Fruit fly (Drosophila melanogaster) whole organism, embryonic: ENCODE results near the gene CG16852.

Experiments used
- Atf6 ChIP-seq: fragments of 200-800 bp; sonication (Bioruptor generic); IDR thresholded peaks from 2 replicates; pipeline ENCODE4 v1.3.6; 2022; ENCODE audit warnings: missing biosample characterization, missing genetic modification characterization
- CG10366 ChIP-seq: fragments of 200-800 bp; sonication (Bioruptor generic); IDR thresholded peaks from 2 replicates; pipeline ENCODE4 v1.3.6; 2022; ENCODE audit warnings: missing biosample characterization, missing genetic modification characterization
- CG11456 ChIP-seq: fragments of 200-800 bp; sonication (Bioruptor generic); IDR thresholded peaks from 3 replicates; pipeline ENCODE4 v1.3.6; 2022; ENCODE audit warnings: missing biosample characterization, missing genetic modification characterization
- CG1529 ChIP-seq: fragments of 200-800 bp; sonication (Bioruptor generic); optimal IDR thresholded peaks from 3 replicates; lab custom pipeline; 2018; ENCODE audit warnings: missing biosample characterization, missing genetic modification characterization
- CG15479 ChIP-seq: fragments of 200-800 bp; sonication (Bioruptor generic); optimal IDR thresholded peaks from 3 replicates; lab custom pipeline; 2019; ENCODE audit warnings: missing biosample characterization, mild to moderate bottlenecking, missing genetic modification characterization, moderate library complexity
- CG15696 ChIP-seq: fragments of 200-800 bp; sonication (Bioruptor generic); optimal IDR thresholded peaks from 2 replicates; lab custom pipeline; 2019; ENCODE audit warnings: missing biosample characterization, mild to moderate bottlenecking, missing genetic modification characterization, moderate library complexity
- CG17359 ChIP-seq: fragments of 200-800 bp; sonication (Bioruptor generic); optimal IDR thresholded peaks from 3 replicates; lab custom pipeline; 2018; ENCODE audit warnings: missing biosample characterization, mild to moderate bottlenecking, missing genetic modification characterization, moderate library complexity
- CG2120 ChIP-seq: fragments of 200-800 bp; sonication (Bioruptor generic); optimal IDR thresholded peaks from 3 replicates; lab custom pipeline; 2016; ENCODE audit warnings: missing biosample characterization, missing genetic modification characterization
- CG4360 ChIP-seq: fragments of 200-800 bp; sonication (Bioruptor generic); IDR thresholded peaks from 2 replicates; pipeline ENCODE4 v1.3.6; 2022; ENCODE audit warnings: missing biosample characterization, missing genetic modification characterization
- CG4730 ChIP-seq: fragments of 200-800 bp; sonication (Bioruptor generic); IDR thresholded peaks from 2 replicates; pipeline ENCODE4 v1.3.6; 2022; ENCODE audit warnings: missing biosample characterization, missing genetic modification characterization
- CG6683 ChIP-seq: fragments of 200-800 bp; sonication (Bioruptor generic); optimal IDR thresholded peaks from 2 replicates; lab custom pipeline; 2017; ENCODE audit warnings: missing biosample characterization, mild to moderate bottlenecking, missing genetic modification characterization, missing genetic modification reagents
- CG6689 ChIP-seq: fragments of 200-800 bp; sonication (Bioruptor generic); IDR thresholded peaks from 2 replicates; pipeline ENCODE4 v1.3.6; 2022; ENCODE audit warnings: missing biosample characterization, missing genetic modification characterization
- CG7271 ChIP-seq: fragments of 200-800 bp; sonication (Bioruptor generic); optimal IDR thresholded peaks from 2 replicates; lab custom pipeline; 2018; ENCODE audit warnings: missing biosample characterization, mild to moderate bottlenecking, missing genetic modification characterization, moderate library complexity
- CG7556 ChIP-seq: fragments of 200-800 bp; sonication (Bioruptor generic); optimal IDR thresholded peaks from 2 replicates; lab custom pipeline; 2017; ENCODE audit warnings: missing biosample characterization, mild to moderate bottlenecking, missing genetic modification characterization
- CG7839 ChIP-seq: fragments of 200-800 bp; sonication (Bioruptor generic); optimal IDR thresholded peaks from 3 replicates; lab custom pipeline; 2018; ENCODE audit warnings: missing biosample characterization, mild to moderate bottlenecking, missing genetic modification characterization, moderate library complexity
- CG9215 ChIP-seq: fragments of 200-800 bp; sonication (Bioruptor generic); IDR thresholded peaks from 2 replicates; pipeline ENCODE4 v1.3.6; 2022; ENCODE audit warnings: missing biosample characterization, missing genetic modification characterization
- Dek ChIP-seq: fragments of 200-800 bp; sonication (Bioruptor generic); optimal IDR thresholded peaks from 3 replicates; lab custom pipeline; 2019; ENCODE audit warnings: missing biosample characterization, mild to moderate bottlenecking, missing genetic modification characterization, moderate library complexity
- Fer2 ChIP-seq: fragments of 200-800 bp; sonication (Bioruptor generic); optimal IDR thresholded peaks from 2 replicates; lab custom pipeline; 2018; ENCODE audit warnings: missing biosample characterization, mild to moderate bottlenecking, missing genetic modification characterization, moderate library complexity
- HHEX ChIP-seq: fragments of 200-800 bp; sonication (Bioruptor generic); optimal IDR thresholded peaks from 3 replicates; lab custom pipeline; 2017; ENCODE audit warnings: missing biosample characterization, mild to moderate bottlenecking, missing genetic modification characterization, missing genetic modification reagents
- Hey ChIP-seq: fragments of 200-800 bp; sonication (Bioruptor generic); optimal IDR thresholded peaks from 3 replicates; lab custom pipeline; 2018; ENCODE audit warnings: missing biosample characterization, mild to moderate bottlenecking, missing genetic modification characterization
- Max ChIP-seq: fragments of 200-800 bp; sonication (Bioruptor generic); optimal IDR thresholded peaks from 2 replicates; lab custom pipeline; 2016; ENCODE audit warnings: missing biosample characterization, mild to moderate bottlenecking, missing genetic modification characterization
- Mrtf ChIP-seq: fragments of 200-800 bp; sonication (Bioruptor generic); IDR thresholded peaks from 3 replicates; pipeline ENCODE4 v1.3.6; 2022; ENCODE audit warnings: missing biosample characterization, missing genetic modification characterization
- Trl ChIP-seq, 3 experiments: fragments of >200 bp in 2 of 3; fragments of 200-800 bp in 1 of 3; sonication (Bioruptor generic) in 1 of 3; optimal IDR thresholded peaks; 2 replicates in 1 of 3; 3 replicates in 2 of 3; lab custom pipeline; 2016 to 2017; ENCODE audit warnings: missing biosample characterization in 1 of 3, missing genetic modification characterization in 1 of 3
- abd-A ChIP-seq: fragments of 200-800 bp; sonication (Bioruptor generic); optimal IDR thresholded peaks from 3 replicates; lab custom pipeline; 2019; ENCODE audit warnings: missing biosample characterization, mild to moderate bottlenecking, missing genetic modification characterization, moderate library complexity
- ac ChIP-seq: fragments of 200-800 bp; sonication (Bioruptor generic); optimal IDR thresholded peaks from 3 replicates; lab custom pipeline; 2017; ENCODE audit warnings: missing biosample characterization, mild to moderate bottlenecking, missing genetic modification characterization
- ara ChIP-seq: fragments of 200-800 bp; sonication (Bioruptor generic); IDR thresholded peaks from 2 replicates; pipeline ENCODE4 v1.3.6; 2022; ENCODE audit warnings: missing biosample characterization, missing genetic modification characterization
- ato ChIP-seq: fragments of 200-800 bp; sonication (Bioruptor generic); IDR thresholded peaks from 2 replicates; pipeline ENCODE4 v1.3.6; 2022; ENCODE audit warnings: missing biosample characterization, missing genetic modification characterization; ENCODE audit not compliant: partially characterized antibody
- bsh ChIP-seq, 2 experiments: fragments of 200-800 bp; sonication (Bioruptor generic); optimal IDR thresholded peaks; 2 replicates each; lab custom pipeline; 2017 to 2018; ENCODE audit warnings: mild to moderate bottlenecking in 2 of 2, missing biosample characterization in 2 of 2, missing genetic modification characterization in 2 of 2, moderate library complexity in 1 of 2
- caup ChIP-seq: fragments of 200-800 bp; sonication (Bioruptor generic); optimal IDR thresholded peaks from 3 replicates; lab custom pipeline; 2017; ENCODE audit warnings: missing biosample characterization, mild to moderate bottlenecking, missing genetic modification characterization, moderate library complexity; ENCODE audit not compliant: severe bottlenecking
- crc ChIP-seq: fragments of 200-800 bp; sonication (Bioruptor generic); optimal IDR thresholded peaks from 2 replicates; lab custom pipeline; 2016; ENCODE audit warnings: missing biosample characterization, missing genetic modification characterization
- croc ChIP-seq: fragments of 200-800 bp; sonication (Bioruptor generic); conservative IDR thresholded peaks from 3 replicates; pipeline ENCODE4 v1.3.6; 2022; ENCODE audit warnings: missing biosample characterization, missing genetic modification characterization
- crp ChIP-seq, 2 experiments: fragments of 200-800 bp; sonication (Bioruptor generic); optimal IDR thresholded peaks; 2 replicates in 1 of 2; 3 replicates in 1 of 2; lab custom pipeline; 2017; ENCODE audit warnings: missing biosample characterization in 2 of 2, missing genetic modification characterization in 2 of 2, mild to moderate bottlenecking in 1 of 2, moderate library complexity in 1 of 2
- da ChIP-seq: fragments of 200-800 bp; sonication (Bioruptor generic); optimal IDR thresholded peaks from 2 replicates; lab custom pipeline; 2016; ENCODE audit warnings: missing biosample characterization, missing genetic modification characterization
- dmrt99B ChIP-seq: fragments of 200-800 bp; sonication (Bioruptor generic); optimal IDR thresholded peaks from 2 replicates; lab custom pipeline; 2018; ENCODE audit warnings: missing biosample characterization, mild to moderate bottlenecking, missing genetic modification characterization, moderate library complexity
- emc ChIP-seq: fragments of 200-800 bp; sonication (Bioruptor generic); optimal IDR thresholded peaks from 2 replicates; lab custom pipeline; 2016; ENCODE audit warnings: missing biosample characterization, missing genetic modification characterization
- gcm2 ChIP-seq: fragments of 200-800 bp; sonication (Bioruptor generic); optimal IDR thresholded peaks from 2 replicates; lab custom pipeline; 2016; ENCODE audit warnings: missing biosample characterization, missing genetic modification characterization
- grau ChIP-seq: fragments of 200-800 bp; optimal IDR thresholded peaks from 3 replicates; lab custom pipeline; 2019; ENCODE audit warnings: missing biosample characterization, mild to moderate bottlenecking, missing genetic modification characterization, moderate library complexity
- hth ChIP-seq: fragments of >200 bp; optimal IDR thresholded peaks from 2 replicates; lab custom pipeline; 2017; ENCODE audit warnings: inconsistent platforms
- insv ChIP-seq, 2 experiments: fragments of 200-800 bp; sonication (Bioruptor generic); optimal IDR thresholded peaks; 3 replicates each; lab custom pipeline; 2016 to 2018; ENCODE audit warnings: missing biosample characterization in 2 of 2, missing genetic modification characterization in 2 of 2
- inv ChIP-seq: fragments of 200-800 bp; sonication (Bioruptor generic); IDR thresholded peaks from 2 replicates; pipeline ENCODE4 v1.3.6; 2022; ENCODE audit warnings: missing biosample characterization, missing genetic modification characterization; ENCODE audit not compliant: partially characterized antibody
- kay ChIP-seq: fragments of 200-800 bp; sonication (Bioruptor generic); optimal IDR thresholded peaks from 2 replicates; lab custom pipeline; 2016; ENCODE audit warnings: missing biosample characterization, missing genetic modification characterization
- mirr ChIP-seq: fragments of 200-800 bp; sonication (Bioruptor generic); optimal IDR thresholded peaks from 3 replicates; lab custom pipeline; 2018; ENCODE audit warnings: missing biosample characterization, mild to moderate bottlenecking, missing genetic modification characterization
- mld ChIP-seq: fragments of 200-800 bp; sonication (Bioruptor generic); IDR thresholded peaks from 3 replicates; pipeline ENCODE4 v1.3.6; 2022; ENCODE audit warnings: missing biosample characterization, missing genetic modification characterization; ENCODE audit not compliant: partially characterized antibody
- p53 ChIP-seq: fragments of 200-800 bp; sonication (Bioruptor generic); optimal IDR thresholded peaks from 2 replicates; lab custom pipeline; 2016; ENCODE audit warnings: missing biosample characterization, missing genetic modification characterization
- seq ChIP-seq: fragments of 200-800 bp; sonication (Bioruptor generic); IDR thresholded peaks from 2 replicates; pipeline ENCODE4 v1.3.6; 2022; ENCODE audit warnings: missing biosample characterization, missing genetic modification characterization
- ssp ChIP-seq: fragments of 200-800 bp; sonication (Bioruptor generic); IDR thresholded peaks from 2 replicates; pipeline ENCODE4 v1.3.6; 2022; ENCODE audit warnings: missing biosample characterization, missing genetic modification characterization
- trh ChIP-seq: fragments of 200-800 bp; sonication (Bioruptor generic); optimal IDR thresholded peaks from 2 replicates; lab custom pipeline; 2016; ENCODE audit warnings: missing biosample characterization, missing genetic modification characterization
- twi ChIP-seq: fragments of 200-800 bp; optimal IDR thresholded peaks from 2 replicates; lab custom pipeline; 2019; ENCODE audit warnings: missing biosample characterization, mild to moderate bottlenecking, missing genetic modification characterization, moderate library complexity

CG16852 gene

DNA sequence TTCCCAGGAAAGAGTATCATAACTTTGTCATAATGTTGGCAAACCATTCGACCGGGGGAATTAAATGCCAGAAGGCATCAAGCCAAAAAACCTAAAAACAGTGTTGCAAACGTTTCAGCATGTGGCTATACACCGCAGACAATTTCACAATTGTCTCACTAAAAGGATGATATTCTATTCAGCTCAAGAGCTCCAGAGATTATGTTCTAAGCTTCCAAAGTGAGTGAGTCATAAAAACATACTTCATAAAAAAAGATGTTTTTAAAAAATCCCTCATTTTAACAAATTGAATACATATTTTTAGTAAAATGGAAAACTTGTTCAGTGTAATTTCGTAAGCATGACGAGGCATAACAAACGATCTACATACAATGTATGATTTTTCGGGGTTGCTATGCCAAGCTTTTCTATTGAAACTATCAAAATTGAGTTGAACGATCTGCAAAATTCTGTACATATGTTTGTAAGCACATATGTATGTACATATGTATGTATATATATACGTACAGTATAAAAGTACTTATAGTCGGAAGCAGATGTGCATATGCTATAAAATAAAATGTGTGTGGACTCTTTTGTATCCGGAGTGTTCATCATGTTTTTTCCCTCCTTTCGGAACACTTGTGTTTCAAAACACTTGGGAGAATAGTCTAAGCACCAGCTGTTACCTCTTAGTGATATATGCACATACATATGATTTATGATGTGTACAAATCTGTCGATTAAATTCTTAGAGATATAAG lies 25.4 kb upstream of the CG16852 start (continued):
- TF ChIP-seq CG15479 (GFP tag; lab: Kevin White, UChicago) (no peak), bsh (GFP tag; optimal IDR thresholded peaks at IDR 0.05; lab: Kevin White, UChicago) (peak in 1 of 2 experiments; percentile 79), croc (GFP tag; lab: Robert Waterston, UW) (peak; percentile 47; the same call in 2 of the 3 replicates), CG7839 (tag; lab: Kevin White, UChicago) (peak; percentile 86), trh (GFP tag; lab: Kevin White, UChicago) (no peak), CG4360 (GFP tag; lab: Robert Waterston, UW) (no peak), seq (GFP tag; lab: Robert Waterston, UW) (peak; percentile 59; the same call in 1 of the 2 replicates), emc (GFP tag; lab: Kevin White, UChicago) (peak; percentile 87), CG15696 (tag; lab: Kevin White, UChicago) (peak; percentile 48), mld (no peak), ara (peak; percentile 64; the same call in 1 of the 2 replicates), ato (GFP tag; lab: Robert Waterston, UW) (no peak), HHEX (GFP tag; lab: Kevin White, UChicago) (peak; percentile 84), CG11456 (GFP tag; lab: Robert Waterston, UW) (peak; percentile 67), p53 (peak; percentile 56), Atf6 (GFP tag; lab: Robert Waterston, UW) (peak; percentile 58; the same call in 1 of the 2 replicates), CG7271 (no peak), CG7556 (GFP tag; lab: Kevin White, UChicago) (peak; percentile 63), gcm2 (GFP tag; lab: Kevin White, UChicago) (peak; percentile 15), kay (peak; percentile 69), Fer2 (tag; lab: Kevin White, UChicago) (no peak), Mrtf (GFP tag; lab: Robert Waterston, UW) (peak; percentile 61), inv (GFP tag; lab: Robert Waterston, UW) (no peak), Trl (optimal IDR thresholded peaks at IDR 0.05; lab: Kevin White, UChicago) (no peak), Trl (GFP tag; optimal IDR thresholded peaks at IDR 0.05; lab: Kevin White, UChicago) (peak; percentile 63), mirr (GFP tag; lab: Kevin White, UChicago) (peak; percentile 26), da (GFP tag; lab: Kevin White, UChicago) (peak; percentile 48), CG17359 (tag; lab: Kevin White, UChicago) (peak; percentile 84), Hey (tag; lab: Kevin White, UChicago) (no peak), twi (peak; percentile 94), CG4730 (GFP tag; lab: Robert Waterston, UW) (peak; percentile 85), Max (peak; percentile 60), dmrt99B (peak; percentile 85), CG2120 (GFP tag; lab: Kevin White, UChicago) (peak; percentile 65), crp (GFP tag; optimal IDR thresholded peaks at IDR 0.05; lab: Kevin White, UChicago) (no peak), CG1529 (GFP tag; lab: Kevin White, UChicago) (no peak), grau (tag; lab: Kevin White, UChicago) (peak; percentile 38), CG10366 (GFP tag; lab: Robert Waterston, UW) (peak; percentile 80), CG6683 (no peak), CG6689 (peak; percentile 71), ssp (GFP tag; lab: Robert Waterston, UW) (no peak), caup (peak; percentile 50), CG9215 (GFP tag; lab: Robert Waterston, UW) (peak; percentile 51; the same call in 1 of the 2 replicates), Dek (tag; lab: Kevin White, UChicago) (peak; percentile 67), insv (GFP tag; optimal IDR thresholded peaks at IDR 0.05; lab: Kevin White, UChicago) (no peak), ac (no peak), abd-A (tag; lab: Kevin White, UChicago) (no peak), hth (lab: Kevin White, UChicago) (no peak), crc (GFP tag; lab: Kevin White, UChicago) (peak; percentile 79)
